Fruit fly (Drosophila melanogaster): Measurements from ENCODE around the gene TTLL1B.

Gene TTLL1B

DNA sequence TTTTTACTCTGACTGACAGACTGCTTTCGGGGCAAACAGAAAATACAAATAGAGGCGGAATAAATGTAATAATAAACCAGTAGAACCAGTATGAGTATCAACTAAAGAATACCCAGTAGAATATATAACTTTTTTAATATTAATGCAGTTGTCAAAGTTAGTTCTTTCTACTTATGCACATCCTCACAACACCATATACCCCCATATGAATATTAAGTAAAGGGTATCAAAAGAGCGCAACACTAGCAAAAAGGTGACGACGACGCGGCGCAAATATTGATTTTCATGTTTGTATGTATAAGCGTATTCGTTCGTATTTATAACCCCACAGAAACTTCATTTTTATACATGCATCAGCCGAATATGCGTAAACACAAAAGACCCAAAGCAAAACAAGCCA, 35.0 kb upstream of the TTLL1B start (continued):
- TF ChIP-seq Bteb2 (GFP tag; optimal IDR thresholded peaks at IDR 0.05), result peak; percentile 86
- TF ChIP-seq CG2678 (tag; optimal IDR thresholded peaks at IDR 0.05), result peak; percentile 96
- peak; percentile 79 for TF ChIP-seq psq (GFP tag; optimal IDR thresholded peaks at IDR 0.05)
- TF ChIP-seq CG18619 (GFP tag; optimal IDR thresholded peaks at IDR 0.05), result peak; percentile 90
- peak; percentile 85 for TF ChIP-seq CrebB (tag; optimal IDR thresholded peaks at IDR 0.05)
- no peak for TF ChIP-seq gfzf (GFP tag; optimal IDR thresholded peaks at IDR 0.05)
- TF ChIP-seq ab (GFP tag; optimal IDR thresholded peaks at IDR 0.05), result peak; percentile 69
- peak; percentile 92 for TF ChIP-seq ttk (GFP tag; IDR thresholded peaks at IDR 0.05)
- peak; percentile 72 for TF ChIP-seq sug (tag; optimal IDR thresholded peaks at IDR 0.05)
- TF ChIP-seq Camta (GFP tag; optimal IDR thresholded peaks at IDR 0.05), result peak; percentile 95
- no peak for TF ChIP-seq CG2129 (GFP tag; IDR thresholded peaks at IDR 0.05; ENCODE audit: partially characterized antibody)
- peak; percentile 90 for TF ChIP-seq trem (tag; optimal IDR thresholded peaks at IDR 0.05)
- peak; percentile 61 for TF ChIP-seq mirr (GFP tag; optimal IDR thresholded peaks at IDR 0.05)
- peak; percentile 60 for TF ChIP-seq Sry-δ (GFP tag; optimal IDR thresholded peaks at IDR 0.05)
- TF ChIP-seq CG3726 (GFP tag; IDR thresholded peaks at IDR 0.05), result peak; percentile 92
- TF ChIP-seq zf30C (GFP tag; optimal IDR thresholded peaks at IDR 0.05), result no peak
- TF ChIP-seq esg (GFP tag; conservative IDR thresholded peaks at IDR 0.05), result peak; percentile 90
- peak; percentile 57 for TF ChIP-seq exex (tag; optimal IDR thresholded peaks at IDR 0.05)
- no peak for TF ChIP-seq insv (GFP tag; optimal IDR thresholded peaks at IDR 0.05)
- peak; percentile 91 for TF ChIP-seq CG15696 (tag; optimal IDR thresholded peaks at IDR 0.05)
- no peak for TF ChIP-seq mld (GFP tag; IDR thresholded peaks at IDR 0.05; ENCODE audit: partially characterized antibody)
- peak; percentile 87 for TF ChIP-seq CG7987 (GFP tag; optimal IDR thresholded peaks at IDR 0.05)
- TF ChIP-seq CG1233 (GFP tag; optimal IDR thresholded peaks at IDR 0.05), result peak; percentile 95
- TF ChIP-seq vfl (GFP tag; optimal IDR thresholded peaks at IDR 0.05), result peak; percentile 60
- peak; percentile 93 for TF ChIP-seq tin (GFP tag; optimal IDR thresholded peaks at IDR 0.05)
- TF ChIP-seq CG12236 (GFP tag; optimal IDR thresholded peaks at IDR 0.05), result peak; percentile 66
- TF ChIP-seq Hr3 (GFP tag; optimal IDR thresholded peaks at IDR 0.05), result peak; percentile 90
- TF ChIP-seq CG30403 (GFP tag; optimal IDR thresholded peaks at IDR 0.05), result peak; percentile 92
- TF ChIP-seq Ssrp (tag; optimal IDR thresholded peaks at IDR 0.05), result peak; percentile 90
- peak; percentile 91 for TF ChIP-seq Xbp1 (GFP tag; optimal IDR thresholded peaks at IDR 0.05)
- peak; percentile 82 for TF ChIP-seq Oaz (GFP tag; IDR thresholded peaks at IDR 0.05)
- TF ChIP-seq HLH54F (GFP tag; optimal IDR thresholded peaks at IDR 0.05), result peak; percentile 66
- TF ChIP-seq sisA (GFP tag; IDR thresholded peaks at IDR 0.05), result peak; percentile 94
- peak; percentile 58 for TF ChIP-seq abd-A (tag; optimal IDR thresholded peaks at IDR 0.05)
- peak; percentile 78 for TF ChIP-seq CG10959 (GFP tag; IDR thresholded peaks at IDR 0.05)
- TF ChIP-seq Kr (GFP tag; optimal IDR thresholded peaks at IDR 0.05), result peak; percentile 77
- peak in 1 of 2 experiments; percentile 98 for TF ChIP-seq Eip74EF (GFP tag; optimal IDR thresholded peaks at IDR 0.05)
- TF ChIP-seq mam (GFP tag; optimal IDR thresholded peaks at IDR 0.05), result peak; percentile 88
- TF ChIP-seq disco-r (GFP tag; optimal IDR thresholded peaks at IDR 0.05), result peak; percentile 77
- peak; percentile 94 for TF ChIP-seq Max (GFP tag; optimal IDR thresholded peaks at IDR 0.05)
- no peak for TF ChIP-seq CG6791 (GFP tag; IDR thresholded peaks at IDR 0.05; ENCODE audit: partially characterized antibody)
- peak; percentile 66 for TF ChIP-seq wek (GFP tag; optimal IDR thresholded peaks at IDR 0.05)
- peak in 1 of 2 experiments; percentile 66 for TF ChIP-seq tll (GFP tag; optimal IDR thresholded peaks at IDR 0.05)
- TF ChIP-seq bcd (GFP tag; optimal IDR thresholded peaks at IDR 0.05), result peak; percentile 93
- TF ChIP-seq CG14667 (GFP tag; IDR thresholded peaks at IDR 0.05), result peak; percentile 87
- peak; percentile 76 for TF ChIP-seq slp2 (GFP tag; optimal IDR thresholded peaks at IDR 0.05)
- TF ChIP-seq Dp (GFP tag; optimal IDR thresholded peaks at IDR 0.05), result no peak
- peak; percentile 77 for TF ChIP-seq CG30431 (GFP tag; optimal IDR thresholded peaks at IDR 0.05)
- TF ChIP-seq NfI (GFP tag; optimal IDR thresholded peaks at IDR 0.05), result peak; percentile 83
- TF ChIP-seq D19B (GFP tag; optimal IDR thresholded peaks at IDR 0.05), result peak; percentile 99

Data from whole organism, embryonic.